Worm (Caenorhabditis elegans): ENCODE data around the gene cutl-12.

Gene cutl-12

ce11 chrII:8585036-8585627, 49.2 kb downstream of the cutl-12 start, which contains the start of gene F54C9.11:
TSS of gene F54C9.11 (minus strand) at chrII:8585086.
- no peak for TF ChIP-seq ama-1 (optimal IDR thresholded peaks at IDR 0.05)
- no peak for TF ChIP-seq elt-4 (tag; optimal IDR thresholded peaks at IDR 0.05)
- no peak for TF ChIP-seq ztf-16 (tag; optimal IDR thresholded peaks at IDR 0.05)
- no peak for TF ChIP-seq sdc-2 (tag; optimal IDR thresholded peaks at IDR 0.05)
- no peak for TF ChIP-seq hlh-15 (tag; optimal IDR thresholded peaks at IDR 0.05)

ce11 chrII:8583035-8583434, 51.3 kb downstream of the cutl-12 start:
- no peak for TF ChIP-seq unc-42 (tag; optimal IDR thresholded peaks at IDR 0.05)
- no peak for TF ChIP-seq pha-4 (tag; optimal IDR thresholded peaks at IDR 0.05)
- no peak for TF ChIP-seq pha-2 (tag; optimal IDR thresholded peaks at IDR 0.05)
- TF ChIP-seq ama-1 (optimal IDR thresholded peaks at IDR 0.05) = peak; percentile 33
- no peak for TF ChIP-seq ceh-34 (tag; optimal IDR thresholded peaks at IDR 0.05)

ce11 chrII:8581700-8582099, 52.6 kb downstream of the cutl-12 start, which contains the start of gene arl-1:
TSS of gene arl-1 (plus strand) at chrII:8582000.
- TF ChIP-seq pat-9 (tag; optimal IDR thresholded peaks at IDR 0.05) = no peak
- TF ChIP-seq ceh-14 (tag; optimal IDR thresholded peaks at IDR 0.05) = no peak
- TF ChIP-seq elt-4 (tag; optimal IDR thresholded peaks at IDR 0.05) = no peak
- TF ChIP-seq ztf-16 (tag; optimal IDR thresholded peaks at IDR 0.05) = no peak
- TF ChIP-seq K09A11.1 (tag; optimal IDR thresholded peaks at IDR 0.05; ENCODE audit: insufficient read depth) = no peak
- TF ChIP-seq ceh-45 (GFP tag; IDR thresholded peaks at IDR 0.05) = no peak
- no peak for TF ChIP-seq lin-11 (tag; optimal IDR thresholded peaks at IDR 0.05)
- TF ChIP-seq ceh-34 (tag; optimal IDR thresholded peaks at IDR 0.05) = no peak
- TF ChIP-seq sdc-2 (tag; optimal IDR thresholded peaks at IDR 0.05) = no peak
- TF ChIP-seq nhr-11 (tag; optimal IDR thresholded peaks at IDR 0.05) = no peak
- TF ChIP-seq hlh-30 (tag; optimal IDR thresholded peaks at IDR 0.05; ENCODE audit: insufficient read depth) = no peak
- TF ChIP-seq madf-2 (tag; optimal IDR thresholded peaks at IDR 0.05) = no peak
- TF ChIP-seq pag-3 (tag; optimal IDR thresholded peaks at IDR 0.05; ENCODE audit: borderline replicate concordance) = no peak
- no peak for TF ChIP-seq mec-3 (tag; optimal IDR thresholded peaks at IDR 0.05; ENCODE audit: borderline replicate concordance)
- no peak for TF ChIP-seq ceh-19 (GFP tag; optimal IDR thresholded peaks at IDR 0.05)
- no peak for TF ChIP-seq hlh-13 (GFP tag; optimal IDR thresholded peaks at IDR 0.05)
- TF ChIP-seq elt-2 (tag; optimal IDR thresholded peaks at IDR 0.05) = no peak
